Worm (Caenorhabditis elegans) whole organism, L4 larva: ENCODE data around the gene ckb-4.

Source experiments
- F49E8.2 ChIP-seq: sonication (generic microtip); optimal IDR thresholded peaks from 2 replicates; lab custom pipeline; 2016; ENCODE audit warnings: missing compliant biosample characterization, mild to moderate bottlenecking, missing genetic modification characterization, borderline replicate concordance
- R02D3.7 ChIP-seq: fragments of 150-350 bp; sonication (generic microtip); optimal IDR thresholded peaks from 3 replicates; lab custom pipeline; 2014; ENCODE audit warnings: missing biosample characterization, missing genetic modification characterization
- Y5F2A.4 ChIP-seq: fragments of 200-800 bp; sonication (Bioruptor generic); optimal IDR thresholded peaks from 2 replicates; lab custom pipeline; 2018; ENCODE audit warnings: mild to moderate bottlenecking, missing genetic modification characterization, missing compliant biosample characterization
- Y75B8A.6 ChIP-seq: fragments of 200-800 bp; sonication (Bioruptor generic); IDR thresholded peaks from 2 replicates; pipeline ENCODE4 v1.3.6; 2022; ENCODE audit warnings: missing genetic modification reagents, missing genetic modification characterization, missing compliant biosample characterization
- ZK337.2 ChIP-seq: fragments of 200-800 bp; sonication (Bioruptor generic); IDR thresholded peaks from 2 replicates; pipeline ENCODE4 v1.3.6; 2022; ENCODE audit warnings: missing genetic modification reagents, missing genetic modification characterization, missing compliant biosample characterization
- aha-1 ChIP-seq: fragments of 150-350 bp; peaks from one replicate; lab custom pipeline; 2014; ENCODE audit warnings: missing biosample characterization, missing genetic modification characterization
- aly-2 ChIP-seq: sonication (generic microtip); optimal IDR thresholded peaks from 2 replicates; lab custom pipeline; 2018; ENCODE audit warnings: missing biosample characterization, missing genetic modification characterization
- ama-1 ChIP-seq: fragments of 150-350 bp; optimal IDR thresholded peaks from 2 replicates; lab custom pipeline; 2014; ENCODE audit warnings: inconsistent platforms, mixed read lengths
- ceh-20 ChIP-seq: fragments of 200-800 bp; sonication (Bioruptor generic); IDR thresholded peaks from 2 replicates; pipeline ENCODE4 v1.3.6; 2022; ENCODE audit warnings: missing genetic modification reagents, missing genetic modification characterization, missing compliant biosample characterization
- ceh-62 ChIP-seq: sonication (generic microtip); optimal IDR thresholded peaks from 2 replicates; lab custom pipeline; 2017; ENCODE audit warnings: missing biosample characterization, missing genetic modification characterization
- ctbp-1 ChIP-seq: fragments of 200-800 bp; sonication (Bioruptor generic); IDR thresholded peaks from 2 replicates; pipeline ENCODE4 v1.3.6; 2022; ENCODE audit warnings: missing genetic modification reagents, missing genetic modification characterization, missing compliant biosample characterization
- dmd-8 ChIP-seq: fragments of 200-800 bp; sonication (Bioruptor generic); IDR thresholded peaks from 2 replicates; pipeline ENCODE4 v1.3.6; 2022; ENCODE audit warnings: missing genetic modification characterization, missing compliant biosample characterization
- dmd-9 ChIP-seq: fragments of 200-800 bp; sonication (Bioruptor generic); IDR thresholded peaks from 2 replicates; pipeline ENCODE4 v1.3.6; 2022; ENCODE audit warnings: missing genetic modification reagents, missing genetic modification characterization, missing compliant biosample characterization
- dpl-1 ChIP-seq: fragments of 150-350 bp; optimal IDR thresholded peaks from 2 replicates; lab custom pipeline; 2014; ENCODE audit warnings: missing biosample characterization, missing genetic modification reagents, missing genetic modification characterization
- dve-1 ChIP-seq: sonication (generic microtip); optimal IDR thresholded peaks from 2 replicates; lab custom pipeline; 2017; ENCODE audit warnings: antibody characterized with exemption, mild to moderate bottlenecking, missing genetic modification characterization, missing compliant biosample characterization; ENCODE audit not compliant: insufficient read depth
- egl-27 ChIP-seq: sonication (generic microtip); optimal IDR thresholded peaks from 3 replicates; lab custom pipeline; 2017; ENCODE audit warnings: missing biosample characterization, missing genetic modification reagents, missing genetic modification characterization
- egl-43 ChIP-seq: fragments of 200-800 bp; sonication (Bioruptor generic); IDR thresholded peaks from 2 replicates; pipeline ENCODE4 v1.3.6; 2022; ENCODE audit warnings: missing genetic modification reagents, missing genetic modification characterization, missing compliant biosample characterization
- fos-1 ChIP-seq: fragments of 150-350 bp; optimal IDR thresholded peaks from 2 replicates; lab custom pipeline; 2014; ENCODE audit warnings: missing biosample characterization, missing genetic modification characterization
- gei-8 ChIP-seq: fragments of 200-800 bp; sonication (Bioruptor generic); optimal IDR thresholded peaks from 2 replicates; lab custom pipeline; 2018; ENCODE audit warnings: mild to moderate bottlenecking, missing genetic modification characterization, missing compliant biosample characterization
- hlh-11 ChIP-seq: fragments of 200-800 bp; sonication (Bioruptor generic); optimal IDR thresholded peaks from 2 replicates; lab custom pipeline; 2018; ENCODE audit warnings: mild to moderate bottlenecking, missing genetic modification characterization, missing compliant biosample characterization
- hlh-30 ChIP-seq: sonication (generic microtip); optimal IDR thresholded peaks from 2 replicates; lab custom pipeline; 2017; ENCODE audit warnings: antibody characterized with exemption, mild to moderate bottlenecking, missing genetic modification characterization, missing compliant biosample characterization; ENCODE audit not compliant: insufficient read depth
- hmg-1.1 ChIP-seq: fragments of 200-800 bp; sonication (Bioruptor generic); IDR thresholded peaks from 2 replicates; pipeline ENCODE4 v1.3.6; 2022; ENCODE audit warnings: missing genetic modification reagents, missing genetic modification characterization, missing compliant biosample characterization
- lin-13 ChIP-seq: fragments of 150-350 bp; optimal IDR thresholded peaks from 2 replicates; lab custom pipeline; 2014; ENCODE audit warnings: missing biosample characterization, missing genetic modification reagents, missing genetic modification characterization
- lin-15B ChIP-seq: fragments of 150-350 bp; sonication (generic microtip); optimal IDR thresholded peaks from 3 replicates; lab custom pipeline; 2014; ENCODE audit warnings: missing biosample characterization, missing genetic modification characterization
- lin-29 ChIP-seq: fragments of 200-800 bp; sonication (Bioruptor generic); IDR thresholded peaks from 2 replicates; pipeline ENCODE4 v1.3.6; 2022; ENCODE audit warnings: missing genetic modification reagents, missing genetic modification characterization, missing compliant biosample characterization
- lin-38 ChIP-seq: fragments of 200-800 bp; sonication (Bioruptor generic); IDR thresholded peaks from 2 replicates; pipeline ENCODE4 v1.3.6; 2022; ENCODE audit warnings: missing genetic modification reagents, missing genetic modification characterization, missing compliant biosample characterization
- lir-3 ChIP-seq: sonication (generic microtip); optimal IDR thresholded peaks from 2 replicates; lab custom pipeline; 2016; ENCODE audit warnings: mild to moderate bottlenecking, missing genetic modification characterization, missing compliant biosample characterization
- lsy-2 ChIP-seq, 2 experiments: fragments of 150-350 bp in 1 of 2; sonication (generic microtip) in 1 of 2; optimal IDR thresholded peaks; 2 replicates each; lab custom pipeline; 2014 to 2017; ENCODE audit warnings: missing biosample characterization in 2 of 2, missing genetic modification characterization in 2 of 2
- madf-5 ChIP-seq, 2 experiments: fragments of 200-800 bp; sonication (Bioruptor generic); IDR thresholded peaks; 2 replicates each; pipeline ENCODE4 v1.3.6; 2022; ENCODE audit warnings: missing compliant biosample characterization in 2 of 2, missing genetic modification characterization in 2 of 2
- madf-9 ChIP-seq: fragments of 200-800 bp; sonication (Bioruptor generic); conservative IDR thresholded peaks from 2 replicates; pipeline ENCODE4 v1.3.6; 2022; ENCODE audit warnings: missing genetic modification reagents, missing genetic modification characterization, missing compliant biosample characterization
- mdt-29 ChIP-seq: fragments of 200-800 bp; sonication (Bioruptor generic); IDR thresholded peaks from 2 replicates; pipeline ENCODE4 v1.3.6; 2022; ENCODE audit warnings: missing genetic modification reagents, missing genetic modification characterization, missing compliant biosample characterization
- mes-2 ChIP-seq: sonication (generic microtip); optimal IDR thresholded peaks from 2 replicates; lab custom pipeline; 2016; ENCODE audit warnings: missing genotype, mild to moderate bottlenecking, missing genetic modification characterization, missing compliant biosample characterization; ENCODE audit not compliant: poor library complexity, severe bottlenecking
- mxl-3 ChIP-seq: fragments of 200-800 bp; sonication (Bioruptor generic); optimal IDR thresholded peaks from 2 replicates; lab custom pipeline; 2018; ENCODE audit warnings: mild to moderate bottlenecking, missing genetic modification characterization, missing compliant biosample characterization
- nhr-10 ChIP-seq: fragments of 150-350 bp; optimal IDR thresholded peaks from 2 replicates; lab custom pipeline; 2014; ENCODE audit warnings: missing biosample characterization, missing genetic modification characterization
- nhr-111 ChIP-seq: fragments of 200-800 bp; sonication (Bioruptor generic); optimal IDR thresholded peaks from 2 replicates; lab custom pipeline; 2018; ENCODE audit warnings: mild to moderate bottlenecking, missing genetic modification characterization, missing compliant biosample characterization
- nhr-25 ChIP-seq: sonication (generic microtip); optimal IDR thresholded peaks from 2 replicates; lab custom pipeline; 2017; ENCODE audit warnings: missing genetic modification characterization, mild to moderate bottlenecking, missing compliant biosample characterization, antibody characterized with exemption, moderate library complexity, borderline replicate concordance; ENCODE audit not compliant: insufficient read depth
- nhr-6 ChIP-seq: fragments of 150-350 bp; optimal IDR thresholded peaks from 2 replicates; lab custom pipeline; 2014; ENCODE audit warnings: missing biosample characterization, missing genetic modification characterization
- pqm-1 ChIP-seq: sonication (generic microtip); optimal IDR thresholded peaks from 2 replicates; lab custom pipeline; 2017; ENCODE audit warnings: missing biosample characterization, missing genetic modification characterization
- rbr-2 ChIP-seq: sonication (generic microtip); optimal IDR thresholded peaks from 2 replicates; lab custom pipeline; 2016; ENCODE audit warnings: missing genotype, missing genetic modification characterization, missing compliant biosample characterization
- saeg-2 ChIP-seq: fragments of 200-800 bp; sonication (Bioruptor generic); IDR thresholded peaks from 2 replicates; pipeline ENCODE4 v1.3.6; 2022; ENCODE audit warnings: missing genetic modification reagents, missing genetic modification characterization, missing compliant biosample characterization
- set-16 ChIP-seq: fragments of 200-800 bp; sonication (Bioruptor generic); IDR thresholded peaks from 2 replicates; pipeline ENCODE4 v1.3.6; 2022; ENCODE audit warnings: missing genetic modification reagents, missing genetic modification characterization, missing compliant biosample characterization
- snpc-1.2 ChIP-seq: fragments of 200-800 bp; sonication (Bioruptor generic); IDR thresholded peaks from 2 replicates; pipeline ENCODE4 v1.3.6; 2022; ENCODE audit warnings: missing genetic modification reagents, missing genetic modification characterization, missing compliant biosample characterization
- tra-1 ChIP-seq: fragments of 200-800 bp; sonication (Bioruptor generic); IDR thresholded peaks from 2 replicates; pipeline ENCODE4 v1.3.6; 2022; ENCODE audit warnings: missing genetic modification reagents, missing genetic modification characterization, missing compliant biosample characterization
- unc-130 ChIP-seq: sonication (generic microtip); optimal IDR thresholded peaks from 2 replicates; lab custom pipeline; 2016; ENCODE audit warnings: missing genetic modification reagents, missing genetic modification characterization, missing compliant biosample characterization
- unc-62 ChIP-seq, 3 experiments: fragments of 150-350 bp in 1 of 3; sonication (generic microtip); optimal IDR thresholded peaks in 2 of 3; peaks in 1 of 3; 1 replicate in 1 of 3; 2 replicates in 2 of 3; lab custom pipeline; 2014 to 2017; ENCODE audit warnings: missing biosample characterization in 3 of 3, missing genetic modification characterization in 3 of 3, missing genetic modification reagents in 3 of 3, missing genotype in 1 of 3
- zfp-2 ChIP-seq: sonication (generic microtip); optimal IDR thresholded peaks from 2 replicates; lab custom pipeline; 2016; ENCODE audit warnings: mild to moderate bottlenecking, missing genetic modification characterization, missing compliant biosample characterization

Gene ckb-4

ce11 chrV:2133512-2133911 lies 24.3 kb upstream of the ckb-4 start (continued):
- TF ChIP-seq zfp-2 (tag; lab: Kevin White, UChicago), result no peak
- TF ChIP-seq lin-38 (GFP tag; lab: Robert Waterston, UW), result peak; percentile 33
- 0 out of 2 replicates have a peak, but pooled peaks have one; percentile 32 for TF ChIP-seq tra-1 (GFP tag; lab: Robert Waterston, UW)
- no peak for TF ChIP-seq dmd-9 (GFP tag; lab: Robert Waterston, UW)
- TF ChIP-seq R02D3.7 (tag; lab: Kevin White, UChicago), result no peak
- TF ChIP-seq Y5F2A.4 (GFP tag; lab: Kevin White, UChicago), result no peak
- TF ChIP-seq nhr-10, result no peak
- peak; percentile 64 for TF ChIP-seq set-16 (GFP tag; lab: Robert Waterston, UW)
- TF ChIP-seq saeg-2 (GFP tag; lab: Robert Waterston, UW), result no peak
- TF ChIP-seq unc-130, result no peak
- TF ChIP-seq madf-5 (GFP tag; IDR thresholded peaks at IDR 0.05; lab: Robert Waterston, UW), result no peak
- TF ChIP-seq egl-27 (tag; lab: Kevin White, UChicago), result no peak
- TF ChIP-seq Y75B8A.6 (GFP tag; lab: Robert Waterston, UW), result no peak
- peak; percentile 96 for TF ChIP-seq hlh-30
- TF ChIP-seq snpc-1.2, result no peak
- no peak for TF ChIP-seq aly-2 (tag; lab: Kevin White, UChicago)
- peak; percentile 68 for TF ChIP-seq hmg-1.1 (GFP tag; lab: Robert Waterston, UW)
- TF ChIP-seq mxl-3, result peak; percentile 11
- TF ChIP-seq lir-3 (tag; lab: Kevin White, UChicago), result no peak

DNA sequence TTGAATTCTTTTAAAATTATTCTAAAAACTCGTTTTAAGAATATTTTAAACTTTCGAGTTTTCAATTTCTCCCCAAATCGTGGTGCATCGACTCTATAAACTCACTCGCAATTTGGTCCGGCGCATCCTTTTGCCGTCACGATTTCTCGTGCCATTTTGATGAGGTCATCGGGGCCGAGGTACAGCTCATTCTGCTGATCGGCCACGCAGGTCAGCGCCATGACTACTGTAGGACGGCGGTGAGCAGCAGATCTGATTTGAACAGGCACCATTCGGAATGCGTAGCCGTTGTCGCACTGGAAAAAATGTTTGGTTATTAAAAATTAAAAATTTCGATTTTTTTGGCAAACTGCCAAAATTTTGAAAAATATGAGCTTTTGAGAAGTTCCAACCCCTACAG lies 23.4 kb upstream of the ckb-4 start:
- TF ChIP-seq dmd-8 (GFP tag; lab: Robert Waterston, UW) (no peak), set-16 (GFP tag; lab: Robert Waterston, UW) (peak; percentile 31; the same call in 1 of the 2 replicates), nhr-25 (tag; lab: Kevin White, UChicago) (no peak), lin-29 (GFP tag; lab: Robert Waterston, UW) (no peak), egl-43 (GFP tag; lab: Robert Waterston, UW) (peak; percentile 65; the same call in 1 of the 2 replicates), ceh-62 (tag; lab: Kevin White, UChicago) (no peak)

- TF ChIP-seq fos-1 (tag; lab: Kevin White, UChicago) (no peak), gei-8 (GFP tag; lab: Kevin White, UChicago) (no peak), aha-1 (tag; lab: Kevin White, UChicago) (no peak), ama-1 (no peak), lin-13 (GFP tag; lab: Kevin White, UChicago) (no peak), hmg-1.1 (GFP tag; lab: Robert Waterston, UW) (no peak), unc-62 (GFP tag; optimal IDR thresholded peaks at IDR 0.05 in 1 of 2; lab: Kevin White, UChicago) (peak in 1 of 2 experiments; percentile 88), unc-62 (tag; optimal IDR thresholded peaks at IDR 0.05; lab: Kevin White, UChicago) (no peak), madf-9 (GFP tag; lab: Robert Waterston, UW) (0 out of 2 replicates have a peak, but pooled peaks have one; percentile 26), lsy-2 (tag; optimal IDR thresholded peaks at IDR 0.05; lab: Kevin White, UChicago) (peak in 1 of 2 experiments; percentile 73), F49E8.2 (peak; percentile 25), nhr-111 (GFP tag; lab: Kevin White, UChicago) (no peak), rbr-2 (tag; lab: Kevin White, UChicago) (peak; percentile 13), dpl-1 (GFP tag; lab: Kevin White, UChicago) (peak; percentile 94), ctbp-1 (GFP tag; lab: Robert Waterston, UW) (no peak), nhr-6 (tag; lab: Kevin White, UChicago) (no peak), dmd-9 (GFP tag; lab: Robert Waterston, UW) (peak; percentile 78), ZK337.2 (GFP tag; lab: Robert Waterston, UW) (peak; percentile 78), lin-38 (GFP tag; lab: Robert Waterston, UW) (peak; percentile 64), lin-15B (tag; lab: Kevin White, UChicago) (no peak), set-16 (GFP tag; lab: Robert Waterston, UW) (no peak), mdt-29 (GFP tag; lab: Robert Waterston, UW) (no peak), ceh-20 (no peak; the same call in 1 of the 2 replicates), mes-2 (tag; lab: Kevin White, UChicago) (peak; percentile 97), dve-1 (tag; lab: Kevin White, UChicago) (peak; percentile 20), hlh-11 (peak; percentile 34), pqm-1 (tag; lab: Kevin White, UChicago) (no peak)
Measured at ce11 chrV:2126996-2127585, 17.9 kb upstream of the ckb-4 start, which contains the start of gene ldp-1. TSS of gene ldp-1 (plus strand) at chrV:2127535.
